Worm (Caenorhabditis elegans): ENCODE results near the gene T24H10.1.

DNA sequence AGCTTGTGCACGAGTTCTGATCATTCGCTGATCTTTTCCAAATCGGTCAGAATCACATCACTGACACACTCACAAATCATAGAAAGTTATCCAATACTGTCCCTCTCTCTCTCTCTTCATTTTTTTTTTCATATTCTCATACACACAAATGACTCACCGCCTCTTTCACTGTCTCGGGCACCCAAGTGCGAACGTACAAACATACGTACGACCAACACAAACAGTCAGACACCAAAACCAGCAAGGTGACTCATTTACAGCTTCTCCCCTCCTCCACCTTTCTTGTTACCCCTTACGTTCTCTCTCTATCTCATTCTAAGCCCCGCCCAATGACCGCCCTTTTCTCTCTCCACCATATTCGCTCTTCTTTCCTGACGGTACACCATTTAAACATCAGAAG, 27.8 kb downstream of the T24H10.1 start:
- TF ChIP-seq F52B5.7 (tag; optimal IDR thresholded peaks at IDR 0.05) (no peak), mcd-1 (GFP tag; IDR thresholded peaks at IDR 0.05) (no peak), snpc-4 (GFP tag; optimal IDR thresholded peaks at IDR 0.05) (no peak), snpc-4 (tag; optimal IDR thresholded peaks at IDR 0.05) (no peak), T07F8.4 (tag; optimal IDR thresholded peaks at IDR 0.05) (no peak), F39B2.1 (GFP tag; IDR thresholded peaks at IDR 0.05) (no peak), hrde-1 (tag; optimal IDR thresholded peaks at IDR 0.05; ENCODE audit: borderline replicate concordance) (no peak), ama-1 (optimal IDR thresholded peaks at IDR 0.05) (no peak), ama-1 (GFP tag; optimal IDR thresholded peaks at IDR 0.05) (no peak), him-1 (tag; optimal IDR thresholded peaks at IDR 0.05) (no peak), bed-1 (GFP tag; IDR thresholded peaks at IDR 0.05) (no peak), ets-4 (GFP tag; optimal IDR thresholded peaks at IDR 0.05) (no peak), ZK185.1 (tag; optimal IDR thresholded peaks at IDR 0.05; ENCODE audit: poor library complexity, severe bottlenecking) (no peak), aptf-3 (GFP tag; IDR thresholded peaks at IDR 0.05) (no peak)

Data from whole organism, young adult.